Fruit fly (Drosophila melanogaster): ENCODE measurements around the gene Arp3.

Arp3 gene

dm6 chr3L:8067491-8067890 lies 48.2 kb downstream of the Arp3 start:
- TF ChIP-seq achi (GFP tag; optimal IDR thresholded peaks at IDR 0.05) (no peak), Hr4 (GFP tag; optimal IDR thresholded peaks at IDR 0.05) (no peak), CG8119 (GFP tag; IDR thresholded peaks at IDR 0.05) (no peak), Eip75B (GFP tag; optimal IDR thresholded peaks at IDR 0.05) (peak; percentile 8), CG4318 (GFP tag; optimal IDR thresholded peaks at IDR 0.05) (no peak), CG34406 (GFP tag; optimal IDR thresholded peaks at IDR 0.05) (no peak), CG6276 (GFP tag; optimal IDR thresholded peaks at IDR 0.05) (no peak), CG8632 (GFP tag; optimal IDR thresholded peaks at IDR 0.05) (no peak), dsx (GFP tag; optimal IDR thresholded peaks at IDR 0.05; ENCODE audit: poor library complexity, severe bottlenecking) (no peak), eg (GFP tag; IDR thresholded peaks at IDR 0.05) (no peak), salr (GFP tag; optimal IDR thresholded peaks at IDR 0.05) (no peak), svp (GFP tag) (peak; percentile 36), Ets96B (tag; optimal IDR thresholded peaks at IDR 0.05) (no peak)

dm6 chr3L:8065575-8066410 lies 49.9 kb downstream of the Arp3 start:
- no peak for TF ChIP-seq CG10631 (GFP tag; optimal IDR thresholded peaks at IDR 0.05)
- no peak for TF ChIP-seq CG6792 (GFP tag; optimal IDR thresholded peaks at IDR 0.05)
- TF ChIP-seq CG8319 (GFP tag; optimal IDR thresholded peaks at IDR 0.05) = no peak
- TF ChIP-seq vri (GFP tag; optimal IDR thresholded peaks at IDR 0.05) = peak; percentile 84
- no peak for TF ChIP-seq CG7368 (GFP tag; optimal IDR thresholded peaks at IDR 0.05)
- peak; percentile 26 for TF ChIP-seq CG6808 (GFP tag; optimal IDR thresholded peaks at IDR 0.05)
- no peak for TF ChIP-seq Sox15 (GFP tag; optimal IDR thresholded peaks at IDR 0.05)
- TF ChIP-seq CG11762 (GFP tag; optimal IDR thresholded peaks at IDR 0.05; ENCODE audit: insufficient read depth) = no peak
- TF ChIP-seq lz (GFP tag; optimal IDR thresholded peaks at IDR 0.05) = no peak
- TF ChIP-seq CG9139 (GFP tag; optimal IDR thresholded peaks at IDR 0.05) = no peak
- no peak for TF ChIP-seq CG11902 (GFP tag; optimal IDR thresholded peaks at IDR 0.05)
- TF ChIP-seq CG6276 (GFP tag; optimal IDR thresholded peaks at IDR 0.05) = peak; percentile 27
- TF ChIP-seq Lpt (GFP tag; optimal IDR thresholded peaks at IDR 0.05) = no peak
- TF ChIP-seq Hr4 (GFP tag; optimal IDR thresholded peaks at IDR 0.05) = no peak
- TF ChIP-seq CG6163 (GFP tag; IDR thresholded peaks at IDR 0.05) = no peak
- no peak for TF ChIP-seq CG4318 (GFP tag; optimal IDR thresholded peaks at IDR 0.05)
- TF ChIP-seq CG10669 (GFP tag; optimal IDR thresholded peaks at IDR 0.05) = no peak
- no peak for TF ChIP-seq fd59A (GFP tag; optimal IDR thresholded peaks at IDR 0.05)
- TF ChIP-seq svp (GFP tag) = no peak
- TF ChIP-seq Smox (GFP tag; optimal IDR thresholded peaks at IDR 0.05) = no peak
- no peak for TF ChIP-seq pdm3 (GFP tag; optimal IDR thresholded peaks at IDR 0.05)
- peak; percentile 26 for TF ChIP-seq dsx (GFP tag; optimal IDR thresholded peaks at IDR 0.05; ENCODE audit: poor library complexity, severe bottlenecking)
- peak; percentile 0 for TF ChIP-seq Ets96B (tag; optimal IDR thresholded peaks at IDR 0.05)
- peak; percentile 7 for TF ChIP-seq net (GFP tag; optimal IDR thresholded peaks at IDR 0.05)
- no peak for TF ChIP-seq esn (GFP tag; optimal IDR thresholded peaks at IDR 0.05)
- TF ChIP-seq spab (GFP tag; optimal IDR thresholded peaks at IDR 0.05) = no peak
- no peak for TF ChIP-seq CG8632 (GFP tag; optimal IDR thresholded peaks at IDR 0.05)
- no peak for TF ChIP-seq Hr38 (GFP tag; optimal IDR thresholded peaks at IDR 0.05)
- no peak for TF ChIP-seq Met (GFP tag; optimal IDR thresholded peaks at IDR 0.05)
- peak; percentile 12 for TF ChIP-seq CG6854 (GFP tag; optimal IDR thresholded peaks at IDR 0.05)
- no peak for TF ChIP-seq cyc (GFP tag; optimal IDR thresholded peaks at IDR 0.05)
- no peak for TF ChIP-seq fkh (GFP tag; optimal IDR thresholded peaks at IDR 0.05)
- no peak for TF ChIP-seq Sox102F (GFP tag; optimal IDR thresholded peaks at IDR 0.05)
- TF ChIP-seq salr (GFP tag; optimal IDR thresholded peaks at IDR 0.05) = no peak
- no peak for TF ChIP-seq CG1621 (tag; optimal IDR thresholded peaks at IDR 0.05)
- no peak for TF ChIP-seq CG34406 (GFP tag; optimal IDR thresholded peaks at IDR 0.05)
- no peak for TF ChIP-seq topi (GFP tag; optimal IDR thresholded peaks at IDR 0.05)
- no peak for TF ChIP-seq acj6 (GFP tag; optimal IDR thresholded peaks at IDR 0.05)
- TF ChIP-seq Gug (GFP tag; IDR thresholded peaks at IDR 0.05) = no peak
- TF ChIP-seq CG3032 (tag; optimal IDR thresholded peaks at IDR 0.05) = no peak
- no peak for TF ChIP-seq CG3919 (GFP tag; optimal IDR thresholded peaks at IDR 0.05)
- no peak for TF ChIP-seq dac (GFP tag; optimal IDR thresholded peaks at IDR 0.05)
- no peak for TF ChIP-seq CG11294 (GFP tag; IDR thresholded peaks at IDR 0.05)
- TF ChIP-seq Eip93F (GFP tag; optimal IDR thresholded peaks at IDR 0.05) = no peak

Data from whole organism, prepupa.